Worm (Caenorhabditis elegans) whole organism, L3 larva: ENCODE results near the gene M110.10.

Source experiments
- ceh-82 ChIP-seq: fragments of 150-350 bp; optimal IDR thresholded peaks from 2 replicates; lab custom pipeline; 2014; ENCODE audit warnings: missing biosample characterization, missing genetic modification characterization
- elt-2 ChIP-seq: sonication (generic microtip); optimal IDR thresholded peaks from 2 replicates; lab custom pipeline; 2016; ENCODE audit warnings: missing genetic modification reagents, mild to moderate bottlenecking, missing genetic modification characterization, missing compliant biosample characterization
- lin-15B ChIP-seq: fragments of 150-350 bp; optimal IDR thresholded peaks from 2 replicates; lab custom pipeline; 2014; ENCODE audit warnings: missing biosample characterization, missing genetic modification characterization
- lin-39 ChIP-seq: fragments of 150-350 bp; optimal IDR thresholded peaks from 2 replicates; lab custom pipeline; 2018; ENCODE audit warnings: missing biosample characterization, missing genetic modification reagents, missing genetic modification characterization
- mdl-1 ChIP-seq: fragments of 150-350 bp; optimal IDR thresholded peaks from 2 replicates; lab custom pipeline; 2014; ENCODE audit warnings: missing biosample characterization, missing genetic modification characterization
- nhr-28 ChIP-seq: fragments of 150-350 bp; optimal IDR thresholded peaks from 2 replicates; lab custom pipeline; 2014; ENCODE audit warnings: missing biosample characterization, missing genetic modification characterization
- nhr-77 ChIP-seq: fragments of 150-350 bp; optimal IDR thresholded peaks from 2 replicates; lab custom pipeline; 2014; ENCODE audit warnings: missing biosample characterization, missing genetic modification characterization
- snpc-4 ChIP-seq: fragments of 150-350 bp; optimal IDR thresholded peaks from 2 replicates; lab custom pipeline; 2014; ENCODE audit warnings: missing biosample characterization, missing genetic modification characterization
- unc-62 ChIP-seq: fragments of 150-350 bp; sonication (generic microtip); optimal IDR thresholded peaks from 4 replicates; lab custom pipeline; 2014; ENCODE audit warnings: missing biosample characterization, missing genetic modification reagents, missing genetic modification characterization

DNA sequence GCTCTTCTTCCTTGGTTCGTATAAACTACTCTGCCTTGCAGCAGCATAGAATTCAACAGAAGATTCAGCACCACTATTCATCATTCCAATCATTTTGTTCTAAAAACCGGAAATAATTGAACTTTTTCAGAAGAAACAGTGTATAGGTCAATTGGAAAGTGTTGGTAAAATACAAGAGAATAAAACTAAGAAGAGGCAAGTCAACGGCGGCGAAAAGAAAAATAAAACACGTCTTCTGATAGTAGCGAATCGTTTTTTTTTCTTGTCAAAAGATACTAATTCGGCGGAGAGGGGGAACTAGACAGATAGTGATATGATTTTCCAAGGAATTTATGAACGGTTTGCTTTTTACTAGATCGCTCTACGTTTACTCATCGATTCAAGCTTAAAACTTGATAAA lies 44.8 kb upstream of the M110.10 start, which contains the start of gene F35C11.6:
- TF ChIP-seq lin-39 (no peak), ceh-82 (no peak), elt-2 (tag; lab: Kevin White, UChicago) (no peak), nhr-28 (no peak), lin-15B (tag; lab: Kevin White, UChicago) (no peak), nhr-77 (no peak), snpc-4 (tag; lab: Kevin White, UChicago) (no peak), mdl-1 (no peak), unc-62 (GFP tag; lab: Kevin White, UChicago) (no peak)
